Fruit fly (Drosophila melanogaster) whole organism, embryonic: ENCODE results near the gene CG16779.

Experiments
- Abd-B ChIP-seq: fragments of 200-800 bp; sonication (Bioruptor generic); optimal IDR thresholded peaks from 2 replicates; lab custom pipeline; 2018; ENCODE audit warnings: missing biosample characterization, mild to moderate bottlenecking, missing genetic modification characterization, moderate library complexity
- Adf1 ChIP-seq: fragments of 200-800 bp; sonication (Bioruptor generic); IDR thresholded peaks from 2 replicates; pipeline ENCODE4 v1.3.6; 2022; ENCODE audit warnings: missing biosample characterization, missing genetic modification characterization
- Asciz ChIP-seq: fragments of 200-800 bp; sonication (Bioruptor generic); optimal IDR thresholded peaks from 2 replicates; lab custom pipeline; 2017; ENCODE audit warnings: missing biosample characterization, mild to moderate bottlenecking, missing genetic modification characterization, missing genetic modification reagents
- Bgb ChIP-seq: fragments of 200-800 bp; sonication (Bioruptor generic); IDR thresholded peaks from 2 replicates; pipeline ENCODE4 v1.3.6; 2022; ENCODE audit warnings: missing biosample characterization, missing genetic modification characterization; ENCODE audit not compliant: partially characterized antibody
- CG10147 ChIP-seq: fragments of 200-800 bp; sonication (Bioruptor generic); optimal IDR thresholded peaks from 2 replicates; lab custom pipeline; 2019; ENCODE audit warnings: missing biosample characterization, mild to moderate bottlenecking, missing genetic modification characterization, moderate library complexity
- CG10321 ChIP-seq: fragments of 200-800 bp; sonication (Bioruptor generic); IDR thresholded peaks from 2 replicates; pipeline ENCODE4 v1.3.6; 2022; ENCODE audit warnings: missing biosample characterization, missing genetic modification characterization
- CG10366 ChIP-seq: fragments of 200-800 bp; sonication (Bioruptor generic); IDR thresholded peaks from 2 replicates; pipeline ENCODE4 v1.3.6; 2022; ENCODE audit warnings: missing biosample characterization, missing genetic modification characterization
- CG11456 ChIP-seq: fragments of 200-800 bp; sonication (Bioruptor generic); IDR thresholded peaks from 3 replicates; pipeline ENCODE4 v1.3.6; 2022; ENCODE audit warnings: missing biosample characterization, missing genetic modification characterization
- CG12104 ChIP-seq: fragments of 200-800 bp; sonication (Bioruptor generic); optimal IDR thresholded peaks from 3 replicates; lab custom pipeline; 2016; ENCODE audit warnings: missing biosample characterization, missing genetic modification characterization
- CG12219 ChIP-seq: fragments of 200-800 bp; sonication (Bioruptor generic); optimal IDR thresholded peaks from 3 replicates; lab custom pipeline; 2018; ENCODE audit warnings: missing biosample characterization, mild to moderate bottlenecking, missing genetic modification characterization
- CG12391 ChIP-seq: fragments of 200-800 bp; sonication (Bioruptor generic); optimal IDR thresholded peaks from 3 replicates; lab custom pipeline; 2018; ENCODE audit warnings: missing biosample characterization, mild to moderate bottlenecking, missing genetic modification characterization, moderate library complexity
- CG16779 ChIP-seq: fragments of 200-800 bp; sonication (Bioruptor generic); IDR thresholded peaks from 2 replicates; pipeline ENCODE4 v1.3.6; 2022; ENCODE audit warnings: missing biosample characterization, missing genetic modification characterization
- CG17612 ChIP-seq: fragments of 200-800 bp; sonication (Bioruptor generic); IDR thresholded peaks from 2 replicates; pipeline ENCODE4 v1.3.6; 2022; ENCODE audit warnings: missing biosample characterization, missing genetic modification characterization
- CG2875 ChIP-seq: fragments of 200-800 bp; sonication (Bioruptor generic); optimal IDR thresholded peaks from 2 replicates; lab custom pipeline; 2017; ENCODE audit warnings: missing biosample characterization, mild to moderate bottlenecking, missing genetic modification characterization, missing genetic modification reagents
- CG2889 ChIP-seq: fragments of 200-800 bp; sonication (Bioruptor generic); IDR thresholded peaks from 3 replicates; pipeline ENCODE4 v1.3.6; 2022; ENCODE audit warnings: missing biosample characterization, missing genetic modification characterization
- CG31224 ChIP-seq: fragments of 200-800 bp; sonication (Bioruptor generic); IDR thresholded peaks from 2 replicates; pipeline ENCODE4 v1.3.6; 2022; ENCODE audit warnings: missing biosample characterization, missing genetic modification characterization
- CG3407 ChIP-seq: fragments of 200-800 bp; sonication (Bioruptor generic); optimal IDR thresholded peaks from 2 replicates; lab custom pipeline; 2018; ENCODE audit warnings: missing biosample characterization, mild to moderate bottlenecking, missing genetic modification characterization
- CG7839 ChIP-seq: fragments of 200-800 bp; sonication (Bioruptor generic); optimal IDR thresholded peaks from 3 replicates; lab custom pipeline; 2018; ENCODE audit warnings: missing biosample characterization, mild to moderate bottlenecking, missing genetic modification characterization, moderate library complexity
- D19A ChIP-seq: fragments of 200-800 bp; optimal IDR thresholded peaks from 3 replicates; lab custom pipeline; 2019; ENCODE audit warnings: missing biosample characterization, mild to moderate bottlenecking, missing genetic modification characterization, moderate library complexity
- Dek ChIP-seq: fragments of 200-800 bp; sonication (Bioruptor generic); optimal IDR thresholded peaks from 3 replicates; lab custom pipeline; 2019; ENCODE audit warnings: missing biosample characterization, mild to moderate bottlenecking, missing genetic modification characterization, moderate library complexity
- Drgx ChIP-seq: fragments of 200-800 bp; sonication (Bioruptor generic); IDR thresholded peaks from 2 replicates; pipeline ENCODE4 v1.3.6; 2022; ENCODE audit warnings: missing biosample characterization, missing genetic modification characterization
- Ets97D ChIP-seq: fragments of 200-800 bp; sonication (Bioruptor generic); optimal IDR thresholded peaks from 3 replicates; lab custom pipeline; 2016; ENCODE audit warnings: missing biosample characterization, missing genetic modification characterization
- Hr78 ChIP-seq, 2 experiments: fragments of 200-800 bp in 1 of 2; fragments of >200 bp in 1 of 2; sonication (Bioruptor generic) in 1 of 2; optimal IDR thresholded peaks; 2 replicates each; lab custom pipeline; 2017 to 2019; ENCODE audit warnings: missing biosample characterization in 2 of 2, missing genetic modification characterization in 2 of 2, mild to moderate bottlenecking in 1 of 2, moderate library complexity in 1 of 2
- Lim3 ChIP-seq: fragments of 200-800 bp; sonication (Bioruptor generic); IDR thresholded peaks from 2 replicates; pipeline ENCODE4 v1.3.6; 2022; ENCODE audit warnings: missing biosample characterization, missing genetic modification characterization
- Optix ChIP-seq: fragments of 200-800 bp; sonication (Bioruptor generic); IDR thresholded peaks from 3 replicates; pipeline ENCODE4 v1.3.6; 2022; ENCODE audit warnings: missing biosample characterization, missing genetic modification characterization
- PHDP ChIP-seq: fragments of 200-800 bp; sonication (Bioruptor generic); optimal IDR thresholded peaks from 3 replicates; lab custom pipeline; 2018; ENCODE audit warnings: missing biosample characterization, mild to moderate bottlenecking, missing genetic modification characterization, moderate library complexity
- Pdp1 ChIP-seq, 2 experiments: fragments of 200-800 bp; sonication (Bioruptor generic); optimal IDR thresholded peaks; 3 replicates each; lab custom pipeline; 2016; ENCODE audit warnings: missing biosample characterization in 2 of 2, missing genetic modification characterization in 2 of 2, mild to moderate bottlenecking in 1 of 2, moderate library complexity in 1 of 2
- Tbp ChIP-seq: fragments of >200 bp; optimal IDR thresholded peaks from 2 replicates; lab custom pipeline; 2018; ENCODE audit warnings: missing biosample characterization, missing genetic modification characterization
- ase ChIP-seq: fragments of 200-800 bp; sonication (Bioruptor generic); IDR thresholded peaks from 3 replicates; pipeline ENCODE4 v1.3.6; 2022; ENCODE audit warnings: missing biosample characterization, missing genetic modification characterization
- chinmo ChIP-seq: fragments of 200-800 bp; sonication (Bioruptor generic); IDR thresholded peaks from 4 replicates; pipeline ENCODE4 v1.3.6; 2022; ENCODE audit warnings: missing biosample characterization, missing genetic modification characterization; ENCODE audit not compliant: partially characterized antibody
- chm ChIP-seq: fragments of 200-800 bp; sonication (Bioruptor generic); IDR thresholded peaks from 2 replicates; pipeline ENCODE4 v1.3.6; 2022; ENCODE audit warnings: missing biosample characterization, missing genetic modification characterization
- croc ChIP-seq: fragments of 200-800 bp; sonication (Bioruptor generic); conservative IDR thresholded peaks from 3 replicates; pipeline ENCODE4 v1.3.6; 2022; ENCODE audit warnings: missing biosample characterization, missing genetic modification characterization
- cwo ChIP-seq: fragments of 200-800 bp; sonication (Bioruptor generic); optimal IDR thresholded peaks from 3 replicates; lab custom pipeline; 2017; ENCODE audit warnings: missing biosample characterization, missing genetic modification characterization, mild to moderate bottlenecking, moderate library complexity, missing genetic modification reagents
- fd102C ChIP-seq: fragments of 200-800 bp; sonication (Bioruptor generic); optimal IDR thresholded peaks from 2 replicates; lab custom pipeline; 2018; ENCODE audit warnings: missing biosample characterization, mild to moderate bottlenecking, missing genetic modification characterization, moderate library complexity
- fu2 ChIP-seq: fragments of 200-800 bp; sonication (Bioruptor generic); optimal IDR thresholded peaks from 2 replicates; lab custom pipeline; 2016; ENCODE audit warnings: missing biosample characterization, missing genetic modification characterization
- gcm ChIP-seq: fragments of 200-800 bp; sonication (Bioruptor generic); optimal IDR thresholded peaks from 2 replicates; lab custom pipeline; 2019; ENCODE audit warnings: missing biosample characterization, mild to moderate bottlenecking, missing genetic modification characterization, moderate library complexity
- gsb-n ChIP-seq: fragments of 200-800 bp; sonication (Bioruptor generic); optimal IDR thresholded peaks from 3 replicates; lab custom pipeline; 2018; ENCODE audit warnings: missing biosample characterization, mild to moderate bottlenecking, missing genetic modification characterization
- jumu ChIP-seq: fragments of 200-800 bp; sonication (Bioruptor generic); optimal IDR thresholded peaks from 3 replicates; lab custom pipeline; 2016; ENCODE audit warnings: missing biosample characterization, missing genetic modification characterization
- nom ChIP-seq: fragments of 200-800 bp; sonication (Bioruptor generic); optimal IDR thresholded peaks from 2 replicates; lab custom pipeline; 2017; ENCODE audit warnings: missing biosample characterization, missing genetic modification characterization, mild to moderate bottlenecking, moderate library complexity, missing genetic modification reagents
- org-1 ChIP-seq: fragments of 200-800 bp; sonication (Bioruptor generic); optimal IDR thresholded peaks from 2 replicates; lab custom pipeline; 2017; ENCODE audit warnings: missing biosample characterization, missing genetic modification characterization
- phol ChIP-seq: fragments of 200-800 bp; sonication (Bioruptor generic); optimal IDR thresholded peaks from 3 replicates; lab custom pipeline; 2018; ENCODE audit warnings: missing biosample characterization, mild to moderate bottlenecking, missing genetic modification characterization, moderate library complexity
- pros ChIP-seq: fragments of 200-800 bp; sonication (Bioruptor generic); optimal IDR thresholded peaks from 3 replicates; lab custom pipeline; 2019; ENCODE audit warnings: missing biosample characterization, mild to moderate bottlenecking, missing genetic modification characterization, moderate library complexity
- psq ChIP-seq: fragments of 200-800 bp; sonication (Bioruptor generic); optimal IDR thresholded peaks from 2 replicates; lab custom pipeline; 2017; ENCODE audit warnings: missing biosample characterization, missing genetic modification characterization
- ranshi ChIP-seq: fragments of 200-800 bp; sonication (Bioruptor generic); IDR thresholded peaks from 2 replicates; pipeline ENCODE4 v1.3.6; 2022; ENCODE audit warnings: missing biosample characterization, missing genetic modification characterization
- run ChIP-seq: fragments of 200-800 bp; sonication (Bioruptor generic); optimal IDR thresholded peaks from 3 replicates; lab custom pipeline; 2018; ENCODE audit warnings: missing biosample characterization, mild to moderate bottlenecking, missing genetic modification characterization
- tll ChIP-seq, 2 experiments: fragments of 200-800 bp in 1 of 2; fragments of >200 bp in 1 of 2; sonication (Bioruptor generic) in 1 of 2; optimal IDR thresholded peaks; 2 replicates each; lab custom pipeline; 2017 to 2019; ENCODE audit warnings: missing biosample characterization in 2 of 2, missing genetic modification characterization in 2 of 2, mild to moderate bottlenecking in 1 of 2, moderate library complexity in 1 of 2
- trh ChIP-seq: fragments of 200-800 bp; sonication (Bioruptor generic); optimal IDR thresholded peaks from 2 replicates; lab custom pipeline; 2016; ENCODE audit warnings: missing biosample characterization, missing genetic modification characterization
- vfl ChIP-seq: fragments of 200-800 bp; sonication (Bioruptor generic); optimal IDR thresholded peaks from 2 replicates; lab custom pipeline; 2016; ENCODE audit warnings: missing biosample characterization, missing genetic modification characterization
- yki ChIP-seq: fragments of >200 bp; optimal IDR thresholded peaks from 3 replicates; lab custom pipeline; 2018

CG16779 gene

dm6 chr3R:9496748-9497147 lies 3.3 kb upstream of the CG16779 start (continued):
- TF ChIP-seq CG2889 (GFP tag; lab: Robert Waterston, UW) (no peak), phol (tag; lab: Kevin White, UChicago) (peak; percentile 81)
- TF ChIP-seq, all 482 proteins: peak for 321

dm6 chr3R:9494627-9495009 lies 1.1 kb upstream of the CG16779 start, which contains the start of gene phu:
TSS of gene phu (plus strand) at chr3R:9494801.
- no peak for TF ChIP-seq CG12391
- TF ChIP-seq Adf1 (GFP tag; lab: Robert Waterston, UW) = no peak
- TF ChIP-seq CG3407 = no peak
- no peak for TF ChIP-seq CG12104 (GFP tag; lab: Kevin White, UChicago)
- TF ChIP-seq Bgb = no peak
- TF ChIP-seq CG17612 = no peak
- no peak for TF ChIP-seq CG16779 (GFP tag; lab: Robert Waterston, UW)
- no peak for TF ChIP-seq jumu
- no peak for TF ChIP-seq Tbp (GFP tag; lab: Kevin White, UChicago)
- no peak for TF ChIP-seq D19A
- no peak for TF ChIP-seq Drgx (GFP tag; lab: Robert Waterston, UW)
- peak; percentile 24 for TF ChIP-seq CG7839 (tag; lab: Kevin White, UChicago)
- TF ChIP-seq Hr78 (GFP tag; optimal IDR thresholded peaks at IDR 0.05; lab: Kevin White, UChicago) = peak in 1 of 2 experiments; percentile 39
- no peak for TF ChIP-seq pros
- TF ChIP-seq CG31224 = no peak
- TF ChIP-seq trh (GFP tag; lab: Kevin White, UChicago) = no peak
- TF ChIP-seq fu2 (GFP tag; lab: Kevin White, UChicago) = no peak
- TF ChIP-seq Pdp1 (GFP tag; optimal IDR thresholded peaks at IDR 0.05; lab: Kevin White, UChicago) = peak in 1 of 2 experiments; percentile 42
- TF ChIP-seq Ets97D (GFP tag; lab: Kevin White, UChicago) = no peak
- no peak for TF ChIP-seq psq (GFP tag; lab: Kevin White, UChicago)
- TF ChIP-seq Asciz = no peak
- TF ChIP-seq CG10147 (GFP tag; lab: Kevin White, UChicago) = no peak
- TF ChIP-seq croc = 0 out of 3 replicates have a peak, but pooled peaks have one; percentile 8
- TF ChIP-seq Abd-B (GFP tag; lab: Kevin White, UChicago) = no peak
- no peak for TF ChIP-seq CG11456
- no peak for TF ChIP-seq CG10321 (GFP tag; lab: Robert Waterston, UW)
- TF ChIP-seq gsb-n (tag; lab: Kevin White, UChicago) = no peak
- TF ChIP-seq gcm (GFP tag; lab: Kevin White, UChicago) = no peak
- TF ChIP-seq cwo (GFP tag; lab: Kevin White, UChicago) = peak; percentile 96
- TF ChIP-seq vfl = no peak
- TF ChIP-seq ranshi (GFP tag; lab: Robert Waterston, UW) = no peak
- TF ChIP-seq tll (GFP tag; optimal IDR thresholded peaks at IDR 0.05; lab: Kevin White, UChicago) = no peak
- no peak for TF ChIP-seq phol (tag; lab: Kevin White, UChicago)
- no peak for TF ChIP-seq Dek (tag; lab: Kevin White, UChicago)
- 0 out of 4 replicates have a peak, but pooled peaks have one; percentile 27 for TF ChIP-seq chinmo (GFP tag; lab: Robert Waterston, UW)
- no peak for TF ChIP-seq chm (GFP tag; lab: Robert Waterston, UW)
- TF ChIP-seq CG10366 (GFP tag; lab: Robert Waterston, UW) = no peak
- no peak for TF ChIP-seq nom
- no peak for TF ChIP-seq run (tag; lab: Kevin White, UChicago)
- TF ChIP-seq PHDP (tag; lab: Kevin White, UChicago) = no peak
- no peak for TF ChIP-seq Lim3
- no peak for TF ChIP-seq ase (GFP tag; lab: Robert Waterston, UW)
- no peak for TF ChIP-seq CG12219 (GFP tag; lab: Kevin White, UChicago)
- TF ChIP-seq CG2875 (GFP tag; lab: Kevin White, UChicago) = no peak
- no peak for TF ChIP-seq Optix (GFP tag; lab: Robert Waterston, UW)
- no peak for TF ChIP-seq fd102C (GFP tag; lab: Kevin White, UChicago)
- no peak for TF ChIP-seq yki (lab: Kevin White, UChicago)
- TF ChIP-seq org-1 (GFP tag; lab: Kevin White, UChicago) = no peak
